Worm (Caenorhabditis elegans): ENCODE measurements around the gene rnr-1.

The rnr-1 gene

ce11 chrIII:9206185-9206584 lies 22.4 kb downstream of the rnr-1 start, which contains the start of gene ZC84.1:
Gene ZC84.1, minus strand, starts transcription at chrIII:9206285.
- TF ChIP-seq fkh-10 (GFP tag; optimal IDR thresholded peaks at IDR 0.05): no peak
- TF ChIP-seq pqm-1 (tag; optimal IDR thresholded peaks at IDR 0.05): no peak
- no peak for TF ChIP-seq sdc-2 (tag; optimal IDR thresholded peaks at IDR 0.05)
- TF ChIP-seq sox-4 (tag; optimal IDR thresholded peaks at IDR 0.05): no peak
- no peak for TF ChIP-seq ceh-9 (tag; optimal IDR thresholded peaks at IDR 0.05)
- TF ChIP-seq ztf-16 (tag; optimal IDR thresholded peaks at IDR 0.05): no peak
- TF ChIP-seq pha-2 (tag; optimal IDR thresholded peaks at IDR 0.05): no peak
- TF ChIP-seq elt-2 (tag; optimal IDR thresholded peaks at IDR 0.05): no peak

- TF ChIP-seq pag-3 (tag; optimal IDR thresholded peaks at IDR 0.05; ENCODE audit: borderline replicate concordance) (no peak), unc-86 (tag; optimal IDR thresholded peaks at IDR 0.05) (no peak)
These were observed 26.6 kb downstream of the rnr-1 start for ce11 chrIII:9201977-9202376.

- no peak for TF ChIP-seq tbx-7 (tag; optimal IDR thresholded peaks at IDR 0.05)
- TF ChIP-seq eyg-1 (tag; optimal IDR thresholded peaks at IDR 0.05): no peak
- no peak for TF ChIP-seq fax-1 (tag; optimal IDR thresholded peaks at IDR 0.05)
- no peak for TF ChIP-seq ahr-1 (tag; optimal IDR thresholded peaks at IDR 0.05)
- no peak for TF ChIP-seq nfya-1 (tag; optimal IDR thresholded peaks at IDR 0.05)
- no peak for TF ChIP-seq fkh-6 (tag; optimal IDR thresholded peaks at IDR 0.05)
- TF ChIP-seq pros-1 (tag; optimal IDR thresholded peaks at IDR 0.05): no peak
- TF ChIP-seq lin-11 (tag; optimal IDR thresholded peaks at IDR 0.05): no peak
- TF ChIP-seq elt-4 (tag; optimal IDR thresholded peaks at IDR 0.05): no peak
- no peak for TF ChIP-seq ceh-2 (tag; optimal IDR thresholded peaks at IDR 0.05)
- no peak for TF ChIP-seq ceh-6 (GFP tag; optimal IDR thresholded peaks at IDR 0.05)
- TF ChIP-seq syd-9 (tag; optimal IDR thresholded peaks at IDR 0.05): no peak
- TF ChIP-seq unc-42 (tag; optimal IDR thresholded peaks at IDR 0.05): no peak
These were observed 29.0 kb downstream of the rnr-1 start, which contains the start of gene ZC84.6 for ce11 chrIII:9199605-9200004. Gene ZC84.6, minus strand, starts transcription at chrIII:9199705.

ce11 chrIII:9191091-9191490 lies 37.5 kb downstream of the rnr-1 start, which contains the start of gene cls-3:
Gene cls-3, minus strand, starts transcription at chrIII:9191109.
- no peak for TF ChIP-seq ceh-9 (tag; optimal IDR thresholded peaks at IDR 0.05)
- peak; percentile 58 for TF ChIP-seq C08G9.2 (tag; optimal IDR thresholded peaks at IDR 0.05)
- TF ChIP-seq elt-4 (tag; optimal IDR thresholded peaks at IDR 0.05): no peak
- no peak for TF ChIP-seq ets-4 (tag; optimal IDR thresholded peaks at IDR 0.05)
- TF ChIP-seq ceh-45 (GFP tag; IDR thresholded peaks at IDR 0.05): no peak
- TF ChIP-seq ceh-18 (tag; optimal IDR thresholded peaks at IDR 0.05): no peak
- peak; percentile 62 for TF ChIP-seq ceh-31 (tag; optimal IDR thresholded peaks at IDR 0.05)
- TF ChIP-seq ceh-19 (GFP tag; optimal IDR thresholded peaks at IDR 0.05): no peak
- TF ChIP-seq ceh-48 (tag; optimal IDR thresholded peaks at IDR 0.05): no peak
- no peak for TF ChIP-seq pag-3 (tag; optimal IDR thresholded peaks at IDR 0.05; ENCODE audit: borderline replicate concordance)
- no peak for TF ChIP-seq madf-2 (tag; optimal IDR thresholded peaks at IDR 0.05)
- TF ChIP-seq lin-11 (tag; optimal IDR thresholded peaks at IDR 0.05): no peak
- peak; percentile 8 for TF ChIP-seq ceh-34 (tag; optimal IDR thresholded peaks at IDR 0.05)
- no peak for TF ChIP-seq nhr-232 (tag; optimal IDR thresholded peaks at IDR 0.05)
- TF ChIP-seq lim-6 (tag; optimal IDR thresholded peaks at IDR 0.05): no peak
- no peak for TF ChIP-seq ceh-24 (tag; optimal IDR thresholded peaks at IDR 0.05)
- TF ChIP-seq ahr-1 (tag; optimal IDR thresholded peaks at IDR 0.05): no peak
- TF ChIP-seq fkh-6 (tag; optimal IDR thresholded peaks at IDR 0.05): peak; percentile 19
- TF ChIP-seq ztf-16 (tag; optimal IDR thresholded peaks at IDR 0.05): no peak
- no peak for TF ChIP-seq F13H6.1 (tag; optimal IDR thresholded peaks at IDR 0.05)
- TF ChIP-seq fkh-10 (GFP tag; optimal IDR thresholded peaks at IDR 0.05): no peak
- TF ChIP-seq pha-2 (tag; optimal IDR thresholded peaks at IDR 0.05): no peak
- no peak for TF ChIP-seq ceh-30 (tag; optimal IDR thresholded peaks at IDR 0.05)
- TF ChIP-seq sdc-2 (tag; optimal IDR thresholded peaks at IDR 0.05): no peak
- no peak for TF ChIP-seq ceh-14 (tag; optimal IDR thresholded peaks at IDR 0.05)
- no peak for TF ChIP-seq nfya-1 (tag; optimal IDR thresholded peaks at IDR 0.05)
- TF ChIP-seq pqm-1 (tag; optimal IDR thresholded peaks at IDR 0.05): no peak
- TF ChIP-seq unc-42 (tag; optimal IDR thresholded peaks at IDR 0.05): peak; percentile 69
- no peak for TF ChIP-seq ref-2 (tag; optimal IDR thresholded peaks at IDR 0.05)
- no peak for TF ChIP-seq C38D4.7 (GFP tag; optimal IDR thresholded peaks at IDR 0.05)
- TF ChIP-seq hlh-15 (tag; optimal IDR thresholded peaks at IDR 0.05): no peak
- no peak for TF ChIP-seq K02D7.2 (tag; optimal IDR thresholded peaks at IDR 0.05)
- no peak for TF ChIP-seq mec-3 (tag; optimal IDR thresholded peaks at IDR 0.05; ENCODE audit: borderline replicate concordance)
- TF ChIP-seq unc-55 (GFP tag; optimal IDR thresholded peaks at IDR 0.05): no peak
- peak; percentile 41 for TF ChIP-seq tbx-2 (tag; optimal IDR thresholded peaks at IDR 0.05)
- no peak for TF ChIP-seq tbx-7 (tag; optimal IDR thresholded peaks at IDR 0.05)
- TF ChIP-seq fax-1 (tag; optimal IDR thresholded peaks at IDR 0.05): no peak
- TF ChIP-seq syd-9 (tag; optimal IDR thresholded peaks at IDR 0.05): no peak
- TF ChIP-seq che-1 (tag; optimal IDR thresholded peaks at IDR 0.05): peak; percentile 9

All from whole organism, late embryonic.